Worm (Caenorhabditis elegans) whole organism, mixed stage, embryonic: ENCODE data around the gene Y44A6B.3.

Experiments used
- cnd-1 ChIP-seq: fragments of 200-800 bp; sonication (Bioruptor generic); optimal IDR thresholded peaks from 2 replicates; lab custom pipeline; 2018; ENCODE audit warnings: mild to moderate bottlenecking, missing genetic modification characterization, missing compliant biosample characterization
- flh-1 ChIP-seq: fragments of 200-800 bp; sonication (Bioruptor generic); optimal IDR thresholded peaks from 2 replicates; lab custom pipeline; 2018; ENCODE audit warnings: mild to moderate bottlenecking, missing genetic modification characterization, moderate library complexity, missing compliant biosample characterization
- lin-32 ChIP-seq: fragments of 200-800 bp; sonication (Bioruptor generic); optimal IDR thresholded peaks from 2 replicates; lab custom pipeline; 2018; ENCODE audit warnings: mild to moderate bottlenecking, missing genetic modification characterization, missing compliant biosample characterization
- lsy-2 ChIP-seq: fragments of 150-350 bp; optimal IDR thresholded peaks from 2 replicates; lab custom pipeline; 2014; ENCODE audit warnings: missing biosample characterization, missing genetic modification characterization
- mep-1 ChIP-seq: fragments of 150-350 bp; optimal IDR thresholded peaks from 2 replicates; lab custom pipeline; 2017; ENCODE audit warnings: missing biosample characterization, missing genetic modification reagents, missing genetic modification characterization, inconsistent platforms
- nhr-12 ChIP-seq: fragments of 150-350 bp; optimal IDR thresholded peaks from 2 replicates; lab custom pipeline; 2014; ENCODE audit warnings: missing biosample characterization, missing genetic modification characterization
- nhr-237 ChIP-seq: fragments of 150-350 bp; optimal IDR thresholded peaks from 2 replicates; lab custom pipeline; 2014; ENCODE audit warnings: missing biosample characterization, missing genetic modification characterization
- nhr-76 ChIP-seq: sonication (generic microtip); optimal IDR thresholded peaks from 2 replicates; lab custom pipeline; 2017; ENCODE audit warnings: missing biosample characterization, missing genetic modification characterization
- pha-4 ChIP-seq: fragments of 150-350 bp; optimal IDR thresholded peaks from 2 replicates; lab custom pipeline; 2018; ENCODE audit warnings: missing biosample characterization, missing genetic modification reagents, missing genetic modification characterization
- unc-62 ChIP-seq: fragments of 150-350 bp; optimal IDR thresholded peaks from 2 replicates; lab custom pipeline; 2014; ENCODE audit warnings: missing biosample characterization, missing genetic modification reagents, missing genetic modification characterization
- ztf-11 ChIP-seq: fragments of 150-350 bp; optimal IDR thresholded peaks from 2 replicates; lab custom pipeline; 2014; ENCODE audit warnings: missing biosample characterization, missing genetic modification characterization

DNA sequence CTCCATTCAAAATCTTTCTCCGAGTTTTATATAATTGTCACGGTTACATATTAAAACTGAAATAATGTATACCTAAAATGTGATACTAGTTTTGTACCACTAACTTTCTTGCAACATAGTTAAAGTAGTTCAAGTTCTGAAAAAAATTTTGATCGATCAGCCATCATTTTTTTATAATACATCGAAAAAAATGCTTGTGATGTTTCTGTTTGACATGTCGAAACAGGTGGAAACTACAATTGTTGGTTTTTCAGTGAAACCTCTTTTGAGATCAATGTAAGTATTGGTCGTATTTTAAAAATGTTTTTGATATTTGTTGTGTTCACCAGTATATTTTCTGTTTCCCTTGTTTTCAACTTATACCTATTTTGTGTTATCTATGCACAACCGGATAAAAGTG is 1.1 kb upstream of the Y44A6B.3 start, which contains the start of gene srxa-14:
- TF ChIP-seq lin-32 (no peak), pha-4 (tag; lab: Kevin White, UChicago) (no peak), nhr-237 (no peak), lsy-2 (tag; lab: Kevin White, UChicago) (no peak), flh-1 (GFP tag; lab: Kevin White, UChicago) (no peak), ztf-11 (tag; lab: Kevin White, UChicago) (no peak), unc-62 (GFP tag; lab: Kevin White, UChicago) (no peak), nhr-76 (tag; lab: Kevin White, UChicago) (no peak), mep-1 (tag; lab: Kevin White, UChicago) (no peak), cnd-1 (tag; lab: Kevin White, UChicago) (no peak), nhr-12 (tag; lab: Kevin White, UChicago) (no peak)
